ENCODE assay signal across 4 worm cellular contexts in genomic region chrII:6347341-6348118, ce11.
TF ChIP-seq lines count a peak whose summit lies in the region.

lgg-1 (minus strand) TSS chrII:6347719.

TF ChIP-seq in whole organism, L2 larva, 48 proteins besides CTCF, POLR2A, EP300 and RAD21 (continues in another document):
- TF ChIP-seq ama-1 (optimal IDR thresholded peaks at IDR 0.05; lab: Kevin White, UChicago), result peak; percentile 97
- peak; percentile 71 for TF ChIP-seq zag-1 (tag; optimal IDR thresholded peaks at IDR 0.05; lab: Kevin White, UChicago)
- TF ChIP-seq unc-55 (GFP tag; optimal IDR thresholded peaks at IDR 0.05; lab: Kevin White, UChicago), result peak; percentile 68
- TF ChIP-seq sem-4 (tag; optimal IDR thresholded peaks at IDR 0.05; lab: Kevin White, UChicago), result peak; percentile 9
- TF ChIP-seq sma-9 (GFP tag; optimal IDR thresholded peaks at IDR 0.05; lab: Kevin White, UChicago), result peak; percentile 51
- TF ChIP-seq sma-9 (tag; optimal IDR thresholded peaks at IDR 0.05; lab: Kevin White, UChicago), result no peak
- no peak for TF ChIP-seq ZK546.5 (tag; optimal IDR thresholded peaks at IDR 0.05; lab: Kevin White, UChicago)
- TF ChIP-seq egl-27 (tag; optimal IDR thresholded peaks at IDR 0.05; lab: Kevin White, UChicago), result peak; percentile 45
- no peak for TF ChIP-seq nhr-77 (tag; optimal IDR thresholded peaks at IDR 0.05; lab: Kevin White, UChicago)
- TF ChIP-seq Y55F3AM.14 (GFP tag; optimal IDR thresholded peaks at IDR 0.05; lab: Kevin White, UChicago), result peak; percentile 36
- TF ChIP-seq skn-1 (tag; optimal IDR thresholded peaks at IDR 0.05; lab: Kevin White, UChicago), result no peak
- TF ChIP-seq nhr-25 (tag; optimal IDR thresholded peaks at IDR 0.05; lab: Kevin White, UChicago), result peak; percentile 55
- peak; percentile 50 for TF ChIP-seq nhr-21 (tag; optimal IDR thresholded peaks at IDR 0.05; lab: Kevin White, UChicago)
- TF ChIP-seq C34F6.9 (tag; optimal IDR thresholded peaks at IDR 0.05; lab: Kevin White, UChicago), result peak; percentile 81
- TF ChIP-seq sma-3 (GFP tag; optimal IDR thresholded peaks at IDR 0.05; lab: Kevin White, UChicago), result peak; percentile 35
- peak; percentile 60 for TF ChIP-seq lin-11 (tag; optimal IDR thresholded peaks at IDR 0.05; lab: Kevin White, UChicago)
- peak; percentile 28 for TF ChIP-seq ceh-82 (tag; optimal IDR thresholded peaks at IDR 0.05; lab: Kevin White, UChicago)
- peak; percentile 55 for TF ChIP-seq fos-1 (tag; optimal IDR thresholded peaks at IDR 0.05; lab: Kevin White, UChicago)
- TF ChIP-seq lin-13 (GFP tag; optimal IDR thresholded peaks at IDR 0.05; lab: Kevin White, UChicago), result peak; percentile 15
- peak; percentile 14 to 25 for TF ChIP-seq mdl-1 (tag; optimal IDR thresholded peaks at IDR 0.05; lab: Kevin White, UChicago)
- TF ChIP-seq unc-62 (GFP tag; optimal IDR thresholded peaks at IDR 0.05; lab: Kevin White, UChicago), result peak; percentile 14
- peak; percentile 48 for TF ChIP-seq nhr-6 (tag; optimal IDR thresholded peaks at IDR 0.05; lab: Kevin White, UChicago)
- TF ChIP-seq crh-2 (tag; optimal IDR thresholded peaks at IDR 0.05; lab: Kevin White, UChicago), result peak; percentile 51

TF ChIP-seq in whole organism, L4 larva, 104 proteins besides CTCF, POLR2A, EP300 and RAD21 (continues in another document):
- TF ChIP-seq madf-5 (GFP tag; IDR thresholded peaks at IDR 0.05; lab: Robert Waterston, UW) (0 out of 4 replicates have a peak, but pooled peaks of 1 of the 2 experiments have one; percentile 3), gei-8 (GFP tag; optimal IDR thresholded peaks at IDR 0.05; lab: Kevin White, UChicago) (peak; percentile 34), lsy-2 (tag; optimal IDR thresholded peaks at IDR 0.05; lab: Kevin White, UChicago) (peak; percentile 61 to 67), rbr-2 (tag; optimal IDR thresholded peaks at IDR 0.05; lab: Kevin White, UChicago) (peak; percentile 34), daf-19 (GFP tag; conservative IDR thresholded peaks at IDR 0.05; lab: Robert Waterston, UW) (peak; percentile 65; the same call in 1 of the 2 replicates), arid-1 (GFP tag; conservative IDR thresholded peaks at IDR 0.05; lab: Robert Waterston, UW) (peak; percentile 7; the same call in 1 of the 2 replicates), ctbp-1 (GFP tag; IDR thresholded peaks at IDR 0.05; lab: Robert Waterston, UW) (0 out of 2 replicates have a peak, but pooled peaks have one; percentile 37), pqm-1 (tag; optimal IDR thresholded peaks at IDR 0.05; lab: Kevin White, UChicago) (no peak), F49E8.2 (tag; optimal IDR thresholded peaks at IDR 0.05; lab: Kevin White, UChicago; ENCODE audit: borderline replicate concordance) (no peak), pha-4 (GFP tag; IDR thresholded peaks at IDR 0.05; lab: Robert Waterston, UW) (peak; percentile 67; the same call in 1 of the 2 replicates), pha-4 (tag; optimal IDR thresholded peaks at IDR 0.05; lab: Kevin White, UChicago) (no peak), ceh-28 (tag; optimal IDR thresholded peaks at IDR 0.05; lab: Kevin White, UChicago) (peak; percentile 82), jun-1 (tag; optimal IDR thresholded peaks at IDR 0.05; lab: Kevin White, UChicago) (no peak), dve-1 (tag; optimal IDR thresholded peaks at IDR 0.05; lab: Kevin White, UChicago; ENCODE audit: insufficient read depth) (peak; percentile 45), nhr-102 (tag; optimal IDR thresholded peaks at IDR 0.05; lab: Kevin White, UChicago) (peak; percentile 12), Y105C5A.15 (GFP tag; IDR thresholded peaks at IDR 0.05; lab: Robert Waterston, UW) (0 out of 2 replicates have a peak, but pooled peaks have one; percentile 45), nhr-10 (tag; optimal IDR thresholded peaks at IDR 0.05; lab: Kevin White, UChicago) (peak; percentile 63), php-3 (GFP tag; IDR thresholded peaks at IDR 0.05; lab: Robert Waterston, UW) (no peak; the same call in 1 of the 2 replicates), F37D6.2 (tag; optimal IDR thresholded peaks at IDR 0.05; lab: Kevin White, UChicago) (peak; percentile 36), unc-62 (GFP tag; optimal IDR thresholded peaks at IDR 0.05 in 1 of 2; lab: Kevin White, UChicago) (peak in 1 of 2 experiments; percentile 51), unc-62 (tag; optimal IDR thresholded peaks at IDR 0.05; lab: Kevin White, UChicago) (no peak)

TF ChIP-seq in whole organism, late embryonic, 69 proteins besides CTCF, POLR2A, EP300 and RAD21:
- TF ChIP-seq ref-2 (tag; optimal IDR thresholded peaks at IDR 0.05; lab: Kevin White, UChicago), result no peak
- TF ChIP-seq ceh-48 (tag; optimal IDR thresholded peaks at IDR 0.05; lab: Kevin White, UChicago), result peak; percentile 95
- TF ChIP-seq tbx-2 (tag; optimal IDR thresholded peaks at IDR 0.05; lab: Kevin White, UChicago), result peak; percentile 43
- no peak for TF ChIP-seq hlh-8 (tag; optimal IDR thresholded peaks at IDR 0.05; lab: Kevin White, UChicago)
- no peak for TF ChIP-seq ets-4 (tag; optimal IDR thresholded peaks at IDR 0.05; lab: Kevin White, UChicago)
- TF ChIP-seq eyg-1 (tag; optimal IDR thresholded peaks at IDR 0.05; lab: Kevin White, UChicago), result no peak
- TF ChIP-seq madf-2 (tag; optimal IDR thresholded peaks at IDR 0.05; lab: Kevin White, UChicago), result peak; percentile 43
- TF ChIP-seq K09A11.1 (tag; optimal IDR thresholded peaks at IDR 0.05; lab: Kevin White, UChicago; ENCODE audit: insufficient read depth), result no peak
- TF ChIP-seq zip-5 (tag; optimal IDR thresholded peaks at IDR 0.05; lab: Kevin White, UChicago), result no peak
- no peak for TF ChIP-seq ceh-34 (tag; optimal IDR thresholded peaks at IDR 0.05; lab: Kevin White, UChicago)
- no peak for TF ChIP-seq ttx-3 (tag; optimal IDR thresholded peaks at IDR 0.05; lab: Kevin White, UChicago)
- TF ChIP-seq unc-55 (GFP tag; optimal IDR thresholded peaks at IDR 0.05; lab: Kevin White, UChicago), result peak; percentile 2
- peak; percentile 24 for TF ChIP-seq ceh-18 (tag; optimal IDR thresholded peaks at IDR 0.05; lab: Kevin White, UChicago)
- no peak for TF ChIP-seq C38D4.7 (GFP tag; optimal IDR thresholded peaks at IDR 0.05; lab: Kevin White, UChicago)
- TF ChIP-seq mec-3 (tag; optimal IDR thresholded peaks at IDR 0.05; lab: Kevin White, UChicago; ENCODE audit: borderline replicate concordance), result no peak
- TF ChIP-seq pag-3 (tag; optimal IDR thresholded peaks at IDR 0.05; lab: Kevin White, UChicago; ENCODE audit: borderline replicate concordance), result no peak
- peak; percentile 24 for TF ChIP-seq ceh-31 (tag; optimal IDR thresholded peaks at IDR 0.05; lab: Kevin White, UChicago)
- no peak for TF ChIP-seq sox-4 (tag; optimal IDR thresholded peaks at IDR 0.05; lab: Kevin White, UChicago)
- 0 out of 2 replicates have a peak, but pooled peaks have one; percentile 31 for TF ChIP-seq unc-3 (GFP tag; conservative IDR thresholded peaks at IDR 0.05; lab: Robert Waterston, UW)
- no peak for TF ChIP-seq unc-3 (tag; optimal IDR thresholded peaks at IDR 0.05; lab: Kevin White, UChicago)
- TF ChIP-seq hlh-30 (tag; optimal IDR thresholded peaks at IDR 0.05; lab: Kevin White, UChicago; ENCODE audit: insufficient read depth), result peak; percentile 89
- peak; percentile 39 for TF ChIP-seq nfya-1 (tag; optimal IDR thresholded peaks at IDR 0.05; lab: Kevin White, UChicago)
- TF ChIP-seq pax-1 (tag; optimal IDR thresholded peaks at IDR 0.05; lab: Kevin White, UChicago), result peak; percentile 33

TF ChIP-seq in whole organism, mixed stage, embryonic, 35 proteins besides CTCF, POLR2A, EP300 and RAD21:
- peak; percentile 18 for TF ChIP-seq ceh-39 (tag; optimal IDR thresholded peaks at IDR 0.05; lab: Kevin White, UChicago)
- TF ChIP-seq blmp-1 (tag; optimal IDR thresholded peaks at IDR 0.05; lab: Kevin White, UChicago), result no peak
- TF ChIP-seq sptf-1 (tag; optimal IDR thresholded peaks at IDR 0.05; lab: Kevin White, UChicago), result peak; percentile 35
- TF ChIP-seq nhr-12 (tag; optimal IDR thresholded peaks at IDR 0.05; lab: Kevin White, UChicago), result no peak
- peak; percentile 47 for TF ChIP-seq lin-13 (tag; optimal IDR thresholded peaks at IDR 0.05; lab: Kevin White, UChicago)
- TF ChIP-seq lin-32 (GFP tag; optimal IDR thresholded peaks at IDR 0.05; lab: Kevin White, UChicago), result peak; percentile 44
- TF ChIP-seq lsy-2 (tag; optimal IDR thresholded peaks at IDR 0.05; lab: Kevin White, UChicago), result no peak
- TF ChIP-seq ces-1 (GFP tag; optimal IDR thresholded peaks at IDR 0.05; lab: Kevin White, UChicago), result peak; percentile 31
- peak; percentile 73 for TF ChIP-seq elt-1 (tag; optimal IDR thresholded peaks at IDR 0.05; lab: Kevin White, UChicago; ENCODE audit: borderline replicate concordance, insufficient read depth)
- TF ChIP-seq mep-1 (tag; optimal IDR thresholded peaks at IDR 0.05; lab: Kevin White, UChicago), result peak; percentile 34
- peak; percentile 22 for TF ChIP-seq pha-4 (tag; optimal IDR thresholded peaks at IDR 0.05; lab: Kevin White, UChicago)
- TF ChIP-seq nhr-237 (tag; optimal IDR thresholded peaks at IDR 0.05; lab: Kevin White, UChicago), result peak; percentile 5
